Worm (Caenorhabditis elegans): ENCODE results near the gene Y113G7B.11.

- no peak for TF ChIP-seq nhr-237 (tag; optimal IDR thresholded peaks at IDR 0.05)
- no peak for TF ChIP-seq mab-5 (tag; optimal IDR thresholded peaks at IDR 0.05)
- no peak for TF ChIP-seq nhr-25 (tag; optimal IDR thresholded peaks at IDR 0.05)
- TF ChIP-seq ztf-4 (tag; optimal IDR thresholded peaks at IDR 0.05): no peak
- TF ChIP-seq nhr-11 (tag; optimal IDR thresholded peaks at IDR 0.05): no peak
- TF ChIP-seq unc-62 (GFP tag; optimal IDR thresholded peaks at IDR 0.05): no peak
- no peak for TF ChIP-seq ama-1 (optimal IDR thresholded peaks at IDR 0.05)
- TF ChIP-seq sma-9 (GFP tag; optimal IDR thresholded peaks at IDR 0.05): no peak
- TF ChIP-seq sma-9 (tag; optimal IDR thresholded peaks at IDR 0.05): no peak
These were observed 15.4 kb downstream of the Y113G7B.11 start for ce11 chrV:20199658-20200057.
